Worm (Caenorhabditis elegans) whole organism, midembryonic: ENCODE data around the gene srlf-13.

Source experiments
- cog-1 ChIP-seq: sonication (generic microtip); optimal IDR thresholded peaks from 2 replicates; lab custom pipeline; 2016; ENCODE audit warnings: missing genetic modification characterization, missing compliant biosample characterization
- flt-1 ChIP-seq: fragments of 200-800 bp; sonication (Bioruptor generic); IDR thresholded peaks from 2 replicates; pipeline ENCODE4 v1.3.6; 2022; ENCODE audit warnings: missing genetic modification characterization, missing compliant biosample characterization
- ref-1 ChIP-seq: fragments of 200-800 bp; sonication (Bioruptor generic); conservative IDR thresholded peaks from 2 replicates; pipeline ENCODE4 v1.3.6; 2022; ENCODE audit warnings: missing genetic modification reagents, missing genetic modification characterization, missing compliant biosample characterization

- TF ChIP-seq flt-1 (GFP tag; lab: Robert Waterston, UW) (no peak), ref-1 (GFP tag; lab: Robert Waterston, UW) (no peak), cog-1 (tag; lab: Kevin White, UChicago) (no peak)
Observed at ce11 chrIV:10915388-10915787, 19.0 kb upstream of the srlf-13 start, which contains the start of gene ZK593.3.
